Worm (Caenorhabditis elegans): ENCODE results near the gene fbxb-54.
"Not testable (repeated sequence)": the region's sequence is repeated elsewhere in the genome, so short reads cannot be mapped to it uniquely, and the experiment has no call there.

fbxb-54 gene

DNA sequence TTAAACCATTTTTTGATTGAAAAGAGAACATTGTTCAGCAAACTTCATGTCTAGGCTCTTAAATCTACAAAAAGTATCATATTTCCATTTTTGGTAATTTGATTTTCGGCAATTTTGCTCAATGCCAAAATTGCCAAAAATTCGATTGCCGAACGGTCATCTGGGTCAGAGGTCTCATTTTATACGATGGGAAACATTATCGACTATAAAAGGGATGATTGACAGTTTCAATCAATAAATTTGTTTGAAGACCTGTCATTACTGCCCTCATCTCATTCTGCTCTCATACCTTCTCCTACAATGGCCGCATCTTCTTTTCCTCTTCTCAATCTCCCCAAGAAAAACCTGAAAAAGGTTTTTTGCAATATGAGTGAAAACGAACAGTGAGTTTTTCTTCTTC is 5.7 kb upstream of the fbxb-54 start, which contains the start of gene K05F6.14:
TSS of gene K05F6.14 (plus strand) at position 301 of the 400 bp plus-strand sequence.
- no peak for TF ChIP-seq unc-62 (GFP tag; optimal IDR thresholded peaks at IDR 0.05)

DNA sequence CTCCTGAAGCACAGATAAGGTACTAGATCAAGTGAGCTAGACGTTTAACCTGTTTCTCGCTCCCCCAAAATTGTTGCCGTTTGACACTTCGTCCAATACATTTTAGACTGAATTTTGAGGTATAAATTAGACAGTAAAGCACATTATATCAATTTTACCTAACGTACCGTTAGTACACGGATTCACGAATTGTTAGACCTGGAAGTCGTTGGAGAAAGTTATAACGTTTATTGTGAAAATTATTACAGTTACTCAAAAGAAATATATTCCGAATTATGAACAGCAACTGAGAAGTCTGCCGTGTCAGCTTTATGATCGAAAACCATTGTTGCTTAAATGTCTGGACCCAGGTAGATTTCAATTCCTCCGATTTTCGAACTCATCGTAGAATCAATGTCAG is 4.7 kb upstream of the fbxb-54 start:
- TF ChIP-seq unc-62 (GFP tag; optimal IDR thresholded peaks at IDR 0.05), result no peak

DNA sequence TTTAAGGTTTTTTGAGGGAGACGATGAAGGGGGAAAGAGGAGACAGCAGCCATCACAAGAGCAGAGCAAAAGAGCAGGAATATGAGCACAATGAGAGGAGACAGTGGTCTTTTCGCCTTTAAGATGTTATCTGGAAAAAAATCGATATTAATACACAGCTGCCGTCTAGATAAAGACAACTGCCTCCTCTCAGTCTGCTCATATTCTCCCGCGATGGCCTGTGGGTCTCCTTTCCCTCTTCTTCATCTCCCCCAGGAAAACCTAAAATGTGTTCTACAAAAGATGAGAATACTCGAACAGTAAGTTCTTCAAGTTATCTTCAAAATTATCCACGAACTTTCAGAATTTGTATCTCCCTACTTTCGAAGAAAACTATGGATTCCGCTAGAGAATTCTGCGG is 5.6 kb downstream of the fbxb-54 start, which contains the start of the genes fbxb-52 and fbxb-51:
TSS of gene fbxb-52 (minus strand) at position 101 of the 400 bp plus-strand sequence.
TSS of gene fbxb-51 (plus strand) at position 212 of the 400 bp plus-strand sequence.
- no peak for TF ChIP-seq unc-62 (GFP tag; optimal IDR thresholded peaks at IDR 0.05)

ce11 chrII:1545625-1546024 is 10.5 kb downstream of the fbxb-54 start, which contains the start of gene K05F6.12:
Gene K05F6.12 (plus strand): TSS chrII:1545925.
- TF ChIP-seq unc-62 (GFP tag; optimal IDR thresholded peaks at IDR 0.05), result no peak

DNA sequence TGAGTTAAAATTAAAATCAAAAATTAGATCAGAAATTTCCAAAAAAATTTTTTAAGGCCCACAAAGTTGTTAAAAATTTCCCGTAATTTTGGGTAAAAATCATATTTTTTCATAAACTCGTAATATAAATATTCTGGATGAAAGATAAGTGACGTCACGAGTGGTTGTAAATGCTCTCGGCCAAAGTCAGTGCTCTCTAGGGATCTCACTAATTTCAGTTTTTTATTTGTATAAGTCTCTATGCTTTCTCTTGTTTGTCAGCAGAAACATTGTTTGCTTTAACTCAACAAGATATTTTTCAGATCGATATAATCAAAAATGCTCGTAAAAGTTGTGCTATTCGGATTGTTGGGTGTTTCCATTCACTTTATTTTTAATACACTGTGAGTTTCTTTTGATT is 12.9 kb downstream of the fbxb-54 start, which contains the start of gene K05F6.4:
TSS of gene K05F6.4 (plus strand) at position 301 of the 400 bp plus-strand sequence.
- TF ChIP-seq unc-62 (GFP tag; optimal IDR thresholded peaks at IDR 0.05), result not testable (repeated sequence)

DNA sequence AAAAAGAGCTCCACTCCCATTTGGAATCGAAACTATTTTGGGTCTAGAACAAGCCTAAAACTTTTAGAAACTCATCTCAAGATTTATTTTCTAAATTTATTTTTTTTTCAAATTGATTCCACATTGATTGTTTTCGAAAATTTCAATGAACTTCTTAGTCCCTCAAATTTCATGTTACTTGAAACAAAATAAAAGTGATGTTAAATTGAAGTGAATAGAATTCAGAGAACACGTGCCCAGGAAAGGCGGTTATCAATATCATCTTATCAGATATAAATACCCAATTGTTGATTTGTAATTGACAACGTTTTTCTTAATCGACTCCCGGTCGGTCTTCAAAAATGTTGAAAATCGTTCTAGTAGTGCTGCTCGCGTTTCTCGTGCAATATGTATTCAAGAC is 15.5 kb downstream of the fbxb-54 start, which contains the start of gene poml-4:
TSS of gene poml-4 (plus strand) at position 301 of the 400 bp plus-strand sequence.
- TF ChIP-seq unc-62 (GFP tag; optimal IDR thresholded peaks at IDR 0.05), result not testable (repeated sequence)

- TF ChIP-seq unc-62 (GFP tag; optimal IDR thresholded peaks at IDR 0.05), result no peak
Observed at ce11 chrII:1538589-1538988, 17.5 kb downstream of the fbxb-54 start, which contains the start of gene fbxb-44. Gene fbxb-44 (plus strand): TSS chrII:1538889.

DNA sequence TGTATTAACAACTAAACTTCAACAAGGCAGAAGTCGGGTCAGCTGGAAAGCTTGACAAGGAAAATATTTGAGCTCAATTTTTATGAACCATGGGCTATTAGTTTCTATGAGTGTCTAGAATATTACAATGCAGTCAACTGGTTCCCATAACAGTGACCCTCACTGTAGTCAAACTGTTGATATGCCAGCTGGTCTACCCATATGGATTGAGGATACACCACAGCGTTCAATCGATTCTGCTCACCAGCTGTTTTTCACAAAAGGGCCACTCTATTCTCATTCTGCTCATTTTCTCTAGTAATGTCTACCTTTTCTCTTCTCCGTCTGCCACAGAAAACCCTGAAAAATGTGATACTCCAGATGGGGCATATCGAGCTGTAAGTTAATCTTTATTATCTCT is 18.8 kb downstream of the fbxb-54 start, which contains the start of gene fbxb-42:
TSS of gene fbxb-42 (plus strand) at position 301 of the 400 bp plus-strand sequence.
- TF ChIP-seq unc-62 (GFP tag; optimal IDR thresholded peaks at IDR 0.05), result no peak

DNA sequence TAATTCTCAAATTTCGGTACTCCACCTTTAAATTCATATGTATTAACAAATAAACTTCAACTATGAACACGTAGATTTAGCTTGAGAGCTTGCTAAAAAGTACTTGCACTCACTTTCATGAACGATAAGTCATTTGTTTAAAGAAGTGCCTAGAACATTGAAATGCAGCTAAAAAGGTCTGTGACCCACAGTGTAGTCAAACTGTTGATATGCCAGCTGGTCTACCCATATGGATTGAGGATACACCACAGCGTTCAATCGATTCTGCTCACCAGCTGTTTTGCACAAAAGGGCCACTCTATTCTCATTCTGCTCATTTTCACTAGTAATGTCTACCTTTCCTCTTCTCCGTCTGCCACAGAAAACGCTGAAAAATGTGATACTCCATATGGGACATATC is 20.2 kb downstream of the fbxb-54 start, which contains the start of gene fbxb-43:
TSS of gene fbxb-43 (plus strand) at position 301 of the 400 bp plus-strand sequence.
- TF ChIP-seq unc-62 (GFP tag; optimal IDR thresholded peaks at IDR 0.05), result no peak

ce11 chrII:1529057-1529456 is 27.1 kb downstream of the fbxb-54 start, which contains the start of gene Y51H7BR.4:
Gene Y51H7BR.4 (plus strand): TSS chrII:1529357.
- no peak for TF ChIP-seq unc-62 (GFP tag; optimal IDR thresholded peaks at IDR 0.05)

DNA sequence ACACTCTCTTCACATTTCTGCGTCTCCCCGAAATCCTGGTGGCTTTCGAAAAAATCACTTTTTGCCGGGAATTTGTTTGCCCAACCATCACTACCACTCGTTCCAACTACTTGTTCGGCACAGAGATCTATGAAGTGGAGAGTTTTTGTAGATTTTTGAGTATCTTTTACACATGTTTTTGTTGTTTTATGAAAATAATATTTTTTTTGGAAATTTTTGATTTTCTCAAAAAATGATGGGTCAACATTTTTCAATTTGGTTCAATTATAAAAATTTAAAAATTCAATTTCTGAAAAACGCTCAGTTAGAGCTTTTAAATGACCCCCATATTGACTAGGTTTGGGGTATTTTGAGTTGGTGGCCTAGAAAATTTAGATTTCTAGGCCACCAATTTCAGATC is 30.6 kb downstream of the fbxb-54 start, which contains the start of gene Y51H7BR.7:
TSS of gene Y51H7BR.7 (minus strand) at position 101 of the 400 bp plus-strand sequence.
- TF ChIP-seq unc-62 (GFP tag; optimal IDR thresholded peaks at IDR 0.05), result no peak

- no peak for TF ChIP-seq unc-62 (GFP tag; optimal IDR thresholded peaks at IDR 0.05)
Observed at ce11 chrII:1521956-1522355, 34.2 kb downstream of the fbxb-54 start.

ce11 chrII:1519867-1520266 is 36.2 kb downstream of the fbxb-54 start:
- no peak for TF ChIP-seq unc-62 (GFP tag; optimal IDR thresholded peaks at IDR 0.05)

DNA sequence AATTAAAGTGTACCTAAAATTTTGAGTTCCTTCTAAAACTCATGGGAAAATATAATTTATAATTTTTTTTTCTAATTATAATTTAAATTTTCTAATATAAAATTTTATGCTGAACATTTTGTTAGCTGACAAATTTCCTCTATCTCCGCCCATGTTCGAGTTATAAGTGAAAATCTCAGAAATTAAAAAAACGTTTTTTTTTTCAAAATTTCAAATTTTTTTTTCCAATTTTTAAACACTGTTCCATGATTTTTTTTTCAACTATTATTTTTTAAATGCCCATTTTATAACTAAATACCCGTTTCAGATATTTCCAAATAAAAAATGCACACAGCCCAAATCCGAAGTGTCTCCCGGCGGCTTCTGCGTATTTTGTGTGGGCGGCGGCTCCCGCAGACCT is 37.2 kb downstream of the fbxb-54 start, which contains the start of gene Y51H7BR.8:
TSS of gene Y51H7BR.8 (plus strand) at position 301 of the 400 bp plus-strand sequence.
- no peak for TF ChIP-seq unc-62 (GFP tag; optimal IDR thresholded peaks at IDR 0.05)

DNA sequence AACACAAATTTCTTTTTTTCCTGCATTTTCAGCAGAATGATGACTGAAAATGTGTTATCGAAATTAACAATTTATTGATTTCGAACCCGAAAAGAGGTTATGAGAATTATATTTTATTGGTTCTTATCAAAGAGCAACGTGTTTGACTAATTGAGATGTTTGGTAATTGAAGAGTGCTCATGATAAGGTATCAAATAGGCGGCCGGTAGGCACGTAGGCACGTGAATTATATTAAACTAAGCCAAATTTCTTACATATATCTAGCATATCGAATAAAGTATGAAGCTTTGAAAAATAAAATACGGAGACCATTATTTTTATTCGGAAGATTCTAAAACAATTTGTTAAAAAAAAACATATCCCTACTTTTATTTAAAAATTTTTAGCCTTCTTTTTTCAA is 38.8 kb downstream of the fbxb-54 start, which contains the start of gene math-45:
TSS of gene math-45 (minus strand) at position 101 of the 400 bp plus-strand sequence.
- no peak for TF ChIP-seq unc-62 (GFP tag; optimal IDR thresholded peaks at IDR 0.05)
